Worm (Caenorhabditis elegans) whole organism, early embryonic: ENCODE data around the gene pigg-1.

Source experiments
- B0310.2 ChIP-seq: sonication (generic microtip); optimal IDR thresholded peaks from 2 replicates; lab custom pipeline; 2016; ENCODE audit warnings: mild to moderate bottlenecking, missing genetic modification characterization, missing compliant biosample characterization
- F13C5.2 ChIP-seq: sonication (generic microtip); optimal IDR thresholded peaks from 2 replicates; lab custom pipeline; 2017; ENCODE audit warnings: mild to moderate bottlenecking, missing genetic modification characterization, inconsistent platforms, missing compliant biosample characterization
- aly-1 ChIP-seq: sonication (generic microtip); optimal IDR thresholded peaks from 2 replicates; lab custom pipeline; 2016; ENCODE audit warnings: missing genetic modification characterization, missing compliant biosample characterization
- ama-1 ChIP-seq: fragments of 150-350 bp; optimal IDR thresholded peaks from 2 replicates; lab custom pipeline; 2014
- ceh-13 ChIP-seq: fragments of 200-800 bp; sonication (Bioruptor generic); optimal IDR thresholded peaks from 2 replicates; lab custom pipeline; 2018; ENCODE audit warnings: mild to moderate bottlenecking, missing genetic modification characterization, missing compliant biosample characterization
- ceh-36 ChIP-seq: sonication (generic microtip); optimal IDR thresholded peaks from 2 replicates; lab custom pipeline; 2016; ENCODE audit warnings: missing genetic modification characterization, inconsistent platforms, missing compliant biosample characterization
- ets-7 ChIP-seq: sonication (generic microtip); optimal IDR thresholded peaks from 2 replicates; lab custom pipeline; 2016; ENCODE audit warnings: missing genotype, missing genetic modification characterization, missing compliant biosample characterization
- flt-1 ChIP-seq: fragments of 200-800 bp; sonication (Bioruptor generic); IDR thresholded peaks from 2 replicates; pipeline ENCODE4 v1.3.6; 2022; ENCODE audit warnings: missing genetic modification characterization, missing compliant biosample characterization
- hmbx-1 ChIP-seq: sonication (generic microtip); optimal IDR thresholded peaks from 2 replicates; lab custom pipeline; 2016; ENCODE audit warnings: mild to moderate bottlenecking, missing genetic modification characterization, missing compliant biosample characterization
- hmg-4 ChIP-seq: fragments of 200-800 bp; sonication (Bioruptor generic); optimal IDR thresholded peaks from 2 replicates; lab custom pipeline; 2018; ENCODE audit warnings: mild to moderate bottlenecking, missing genetic modification characterization, missing compliant biosample characterization
- hnd-1 ChIP-seq: sonication (generic microtip); optimal IDR thresholded peaks from 2 replicates; lab custom pipeline; 2016; ENCODE audit warnings: missing genetic modification characterization, missing compliant biosample characterization
- pes-1 ChIP-seq: fragments of 200-800 bp; sonication (Bioruptor generic); IDR thresholded peaks from 2 replicates; pipeline ENCODE4 v1.3.6; 2022; ENCODE audit warnings: missing genetic modification reagents, missing genetic modification characterization, missing compliant biosample characterization
- scrt-1 ChIP-seq: fragments of 200-800 bp; sonication (Bioruptor generic); IDR thresholded peaks from 2 replicates; pipeline ENCODE4 v1.3.6; 2022; ENCODE audit warnings: missing genetic modification characterization, missing compliant biosample characterization
- sea-1 ChIP-seq: fragments of 200-800 bp; sonication (Bioruptor generic); conservative IDR thresholded peaks from 2 replicates; pipeline ENCODE4 v1.3.6; 2022; ENCODE audit warnings: missing genetic modification characterization, missing compliant biosample characterization
- tbx-11 ChIP-seq: fragments of 200-800 bp; sonication (Bioruptor generic); IDR thresholded peaks from 2 replicates; pipeline ENCODE4 v1.3.6; 2022; ENCODE audit warnings: missing genetic modification characterization, missing compliant biosample characterization
- tbx-37 ChIP-seq: fragments of 200-800 bp; sonication (Bioruptor generic); conservative IDR thresholded peaks from 2 replicates; pipeline ENCODE4 v1.3.6; 2022; ENCODE audit warnings: missing genetic modification reagents, missing genetic modification characterization, missing compliant biosample characterization
- tra-4 ChIP-seq: sonication (generic microtip); optimal IDR thresholded peaks from 2 replicates; lab custom pipeline; 2017; ENCODE audit warnings: missing genetic modification characterization, missing compliant biosample characterization

Gene pigg-1

ce11 chrII:8551100-8551499 is 49.0 kb downstream of the pigg-1 start:
- TF ChIP-seq ama-1 (lab: Kevin White, UChicago) = no peak
- TF ChIP-seq pes-1 = no peak
- TF ChIP-seq tra-4 (tag; lab: Kevin White, UChicago) = no peak
- no peak for TF ChIP-seq ceh-13 (GFP tag; lab: Kevin White, UChicago)
- no peak for TF ChIP-seq tbx-11 (GFP tag; lab: Robert Waterston, UW)
- no peak for TF ChIP-seq scrt-1 (GFP tag; lab: Robert Waterston, UW)
- no peak for TF ChIP-seq F13C5.2
- TF ChIP-seq sea-1 = no peak
- no peak for TF ChIP-seq hmbx-1
- no peak for TF ChIP-seq ets-7
- no peak for TF ChIP-seq tbx-37 (GFP tag; lab: Robert Waterston, UW)
- no peak for TF ChIP-seq hmg-4 (GFP tag; lab: Kevin White, UChicago)
- TF ChIP-seq ceh-36 (tag; lab: Kevin White, UChicago) = no peak
- no peak for TF ChIP-seq B0310.2 (tag; lab: Kevin White, UChicago)
- TF ChIP-seq aly-1 = no peak
- TF ChIP-seq hnd-1 = no peak
- no peak for TF ChIP-seq flt-1 (GFP tag; lab: Robert Waterston, UW)

ce11 chrII:8546975-8547374 is 53.1 kb downstream of the pigg-1 start:
- peak; percentile 81 for TF ChIP-seq B0310.2 (tag; lab: Kevin White, UChicago)
- peak; percentile 92 for TF ChIP-seq scrt-1 (GFP tag; lab: Robert Waterston, UW)
- TF ChIP-seq sea-1 = peak; percentile 85
- TF ChIP-seq tbx-11 (GFP tag; lab: Robert Waterston, UW) = peak; percentile 91
- peak; percentile 90 for TF ChIP-seq pes-1
- TF ChIP-seq aly-1 = peak; percentile 84
- TF ChIP-seq hmbx-1 = peak; percentile 77
- peak; percentile 92 for TF ChIP-seq flt-1 (GFP tag; lab: Robert Waterston, UW)
- TF ChIP-seq ama-1 (lab: Kevin White, UChicago) = no peak
- peak; percentile 74 for TF ChIP-seq hnd-1
- peak; percentile 93 for TF ChIP-seq hmg-4 (GFP tag; lab: Kevin White, UChicago)
- peak; percentile 76 for TF ChIP-seq ceh-13 (GFP tag; lab: Kevin White, UChicago)
- peak; percentile 82 for TF ChIP-seq tbx-37 (GFP tag; lab: Robert Waterston, UW)
- peak; percentile 70 for TF ChIP-seq tra-4 (tag; lab: Kevin White, UChicago)
- peak; percentile 90 for TF ChIP-seq ceh-36 (tag; lab: Kevin White, UChicago)
- TF ChIP-seq F13C5.2 = peak; percentile 86
- TF ChIP-seq ets-7 = peak; percentile 74
